Worm (Caenorhabditis elegans) whole organism, L3 larva: ENCODE data around the gene srh-159.

Source experiments
- ama-1 ChIP-seq: fragments of 150-350 bp; optimal IDR thresholded peaks from 2 replicates; lab custom pipeline; 2018
- daf-12 ChIP-seq: fragments of 150-350 bp; optimal IDR thresholded peaks from 2 replicates; lab custom pipeline; 2014; ENCODE audit warnings: missing biosample characterization, missing genetic modification reagents, missing genetic modification characterization
- elt-3 ChIP-seq, 3 experiments: fragments of 150-350 bp in 1 of 3; sonication (generic microtip) in 2 of 3; optimal IDR thresholded peaks; 2 replicates in 2 of 3; 4 replicates in 1 of 3; lab custom pipeline; 2014 to 2017; ENCODE audit warnings: missing biosample characterization in 3 of 3, missing genetic modification characterization in 3 of 3
- hmg-11 ChIP-seq: sonication (generic microtip); optimal IDR thresholded peaks from 2 replicates; lab custom pipeline; 2016; ENCODE audit warnings: missing genetic modification characterization, missing compliant biosample characterization
- jun-1 ChIP-seq: fragments of 150-350 bp; optimal IDR thresholded peaks from 2 replicates; lab custom pipeline; 2014; ENCODE audit warnings: missing biosample characterization, missing genetic modification reagents, missing genetic modification characterization
- mdl-1 ChIP-seq: fragments of 150-350 bp; optimal IDR thresholded peaks from 2 replicates; lab custom pipeline; 2014; ENCODE audit warnings: missing biosample characterization, missing genetic modification characterization
- nfya-1 ChIP-seq: sonication (generic microtip); optimal IDR thresholded peaks from 2 replicates; lab custom pipeline; 2017; ENCODE audit warnings: missing genetic modification characterization, mild to moderate bottlenecking, missing compliant biosample characterization, antibody characterized with exemption, moderate library complexity; ENCODE audit not compliant: insufficient read depth
- nhr-11 ChIP-seq: fragments of 150-350 bp; optimal IDR thresholded peaks from 2 replicates; lab custom pipeline; 2014; ENCODE audit warnings: missing biosample characterization, missing genetic modification characterization
- nhr-12 ChIP-seq: fragments of 150-350 bp; optimal IDR thresholded peaks from 2 replicates; lab custom pipeline; 2014; ENCODE audit warnings: missing biosample characterization, missing genetic modification characterization
- nhr-237 ChIP-seq: fragments of 150-350 bp; optimal IDR thresholded peaks from 2 replicates; lab custom pipeline; 2014; ENCODE audit warnings: missing biosample characterization, missing genetic modification characterization
- nhr-25 ChIP-seq: sonication (generic microtip); optimal IDR thresholded peaks from 2 replicates; lab custom pipeline; 2017; ENCODE audit warnings: missing biosample characterization, missing genetic modification characterization
- nhr-77 ChIP-seq: fragments of 150-350 bp; optimal IDR thresholded peaks from 2 replicates; lab custom pipeline; 2014; ENCODE audit warnings: missing biosample characterization, missing genetic modification characterization

ce11 chrV:17223305-17223704 lies 41.2 kb downstream of the srh-159 start, which contains the start of gene srh-252:
- TF ChIP-seq jun-1 (tag; lab: Kevin White, UChicago): no peak
- no peak for TF ChIP-seq daf-12
- TF ChIP-seq nhr-12 (tag; lab: Kevin White, UChicago): no peak
- TF ChIP-seq elt-3 (tag; optimal IDR thresholded peaks at IDR 0.05; lab: Kevin White, UChicago): no peak
- TF ChIP-seq mdl-1: no peak
- TF ChIP-seq nhr-25 (tag; lab: Kevin White, UChicago): no peak
- TF ChIP-seq nhr-11: no peak
- TF ChIP-seq nhr-237 (tag; lab: Kevin White, UChicago): no peak
- TF ChIP-seq ama-1 (lab: Kevin White, UChicago): no peak
- no peak for TF ChIP-seq nfya-1 (tag; lab: Kevin White, UChicago)
- TF ChIP-seq nhr-77 (tag; lab: Kevin White, UChicago): no peak
- no peak for TF ChIP-seq hmg-11 (tag; lab: Kevin White, UChicago)
